Worm (Caenorhabditis elegans): ENCODE results near the gene ZK1240.5.

The ZK1240.5 gene

DNA sequence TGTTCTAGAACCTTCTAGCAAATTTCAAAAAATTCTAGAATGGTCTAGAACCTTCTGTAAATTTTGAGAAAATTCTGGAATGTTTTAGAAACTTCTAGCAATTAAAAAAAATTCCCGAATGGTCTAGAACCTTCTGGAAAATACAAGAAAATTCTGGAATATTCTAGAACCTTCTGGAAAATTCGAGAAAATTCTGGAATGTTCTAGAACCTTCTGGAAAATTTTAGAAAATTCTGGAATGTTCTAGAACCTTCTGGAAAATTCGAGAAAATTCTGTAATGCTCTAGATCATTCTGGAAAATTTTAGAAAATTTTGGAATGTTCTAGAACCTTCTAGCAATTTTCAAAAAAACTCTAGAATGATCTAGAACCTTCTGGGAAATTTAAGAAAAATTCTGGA, 12.7 kb upstream of the ZK1240.5 start:
- no peak for TF ChIP-seq nhr-28 (tag; optimal IDR thresholded peaks at IDR 0.05)
- TF ChIP-seq nhr-76 (tag; optimal IDR thresholded peaks at IDR 0.05), result no peak
- TF ChIP-seq zag-1 (tag; optimal IDR thresholded peaks at IDR 0.05), result no peak
- no peak for TF ChIP-seq mdl-1 (tag; optimal IDR thresholded peaks at IDR 0.05)
- TF ChIP-seq skn-1 (tag; optimal IDR thresholded peaks at IDR 0.05), result no peak
- no peak for TF ChIP-seq ama-1 (optimal IDR thresholded peaks at IDR 0.05)
- no peak for TF ChIP-seq snpc-4 (tag; optimal IDR thresholded peaks at IDR 0.05)
- TF ChIP-seq jun-1 (tag; optimal IDR thresholded peaks at IDR 0.05), result no peak
- no peak for TF ChIP-seq nhr-43 (tag; optimal IDR thresholded peaks at IDR 0.05; ENCODE audit: poor library complexity, severe bottlenecking)
- no peak for TF ChIP-seq elt-1 (tag; optimal IDR thresholded peaks at IDR 0.05)
- no peak for TF ChIP-seq lin-39 (tag; optimal IDR thresholded peaks at IDR 0.05)
- no peak for TF ChIP-seq nhr-67 (tag; optimal IDR thresholded peaks at IDR 0.05)
- TF ChIP-seq nfya-1 (tag; optimal IDR thresholded peaks at IDR 0.05; ENCODE audit: insufficient read depth), result no peak

DNA sequence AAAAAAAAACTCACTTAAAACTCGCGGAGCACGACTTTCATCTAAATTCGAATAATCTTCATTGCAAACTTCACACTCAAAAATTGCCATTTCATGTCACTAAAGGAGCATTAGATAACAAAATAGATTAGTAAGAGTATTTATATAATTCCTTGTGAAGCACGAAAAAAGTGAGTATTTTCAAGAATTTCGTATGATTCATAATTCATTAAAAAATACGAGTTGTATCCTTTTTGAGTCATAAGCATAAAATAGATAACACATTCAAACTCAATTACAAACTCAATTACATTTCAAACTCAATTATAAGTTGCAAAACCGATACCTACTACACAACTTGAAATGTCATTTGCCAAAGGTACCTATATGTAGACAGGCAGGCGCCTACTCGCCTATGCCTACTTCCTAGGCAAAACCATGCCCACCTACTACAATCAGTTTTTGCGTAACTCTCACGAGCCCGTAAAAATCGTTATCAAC, 11.3 kb upstream of the ZK1240.5 start, which contains the start of the genes ZK1240.8 and ZK1240.1:
TSS of gene ZK1240.8 (minus strand) at position 101 of the 480 bp plus-strand sequence.
TSS of gene ZK1240.1 (plus strand) at position 430 of the 480 bp plus-strand sequence.
- no peak for TF ChIP-seq ceh-9 (tag; optimal IDR thresholded peaks at IDR 0.05)
- TF ChIP-seq mml-1 (tag; optimal IDR thresholded peaks at IDR 0.05), result no peak

DNA sequence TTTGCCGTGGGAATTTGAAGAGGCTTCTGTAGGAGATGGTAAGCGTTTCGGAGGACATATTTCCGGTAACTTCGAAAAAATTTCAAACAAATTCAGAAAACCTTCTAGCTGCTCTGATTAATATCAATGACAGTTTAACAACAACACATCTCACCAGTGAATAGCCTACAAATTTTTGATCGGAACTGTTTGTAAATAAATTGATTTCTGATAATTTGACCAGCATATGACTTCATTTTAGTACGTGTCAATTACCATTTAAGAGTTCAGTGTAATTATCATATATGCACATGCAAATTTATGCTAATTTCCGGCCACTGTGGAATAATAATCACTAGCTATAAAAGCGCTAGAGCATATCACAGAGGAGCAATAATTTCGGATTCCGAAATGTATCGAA, 7.2 kb upstream of the ZK1240.5 start, which contains the start of gene ZK1240.11:
TSS of gene ZK1240.11 (plus strand) at position 301 of the 400 bp plus-strand sequence.
- TF ChIP-seq lsy-12 (tag; optimal IDR thresholded peaks at IDR 0.05) (no peak), egl-5 (tag; optimal IDR thresholded peaks at IDR 0.05) (no peak), ZK546.5 (tag; optimal IDR thresholded peaks at IDR 0.05) (no peak), jun-1 (tag; optimal IDR thresholded peaks at IDR 0.05) (no peak), eor-1 (tag; optimal IDR thresholded peaks at IDR 0.05) (no peak), R02D3.7 (tag; optimal IDR thresholded peaks at IDR 0.05) (no peak), pha-4 (tag; optimal IDR thresholded peaks at IDR 0.05) (no peak), elt-2 (tag; optimal IDR thresholded peaks at IDR 0.05) (no peak), snpc-4 (tag; optimal IDR thresholded peaks at IDR 0.05) (no peak), pqm-1 (tag; optimal IDR thresholded peaks at IDR 0.05) (no peak), ama-1 (optimal IDR thresholded peaks at IDR 0.05) (no peak), ceh-82 (tag; optimal IDR thresholded peaks at IDR 0.05) (no peak), hmg-11 (tag; optimal IDR thresholded peaks at IDR 0.05) (no peak), ceh-9 (tag; optimal IDR thresholded peaks at IDR 0.05) (no peak)

DNA sequence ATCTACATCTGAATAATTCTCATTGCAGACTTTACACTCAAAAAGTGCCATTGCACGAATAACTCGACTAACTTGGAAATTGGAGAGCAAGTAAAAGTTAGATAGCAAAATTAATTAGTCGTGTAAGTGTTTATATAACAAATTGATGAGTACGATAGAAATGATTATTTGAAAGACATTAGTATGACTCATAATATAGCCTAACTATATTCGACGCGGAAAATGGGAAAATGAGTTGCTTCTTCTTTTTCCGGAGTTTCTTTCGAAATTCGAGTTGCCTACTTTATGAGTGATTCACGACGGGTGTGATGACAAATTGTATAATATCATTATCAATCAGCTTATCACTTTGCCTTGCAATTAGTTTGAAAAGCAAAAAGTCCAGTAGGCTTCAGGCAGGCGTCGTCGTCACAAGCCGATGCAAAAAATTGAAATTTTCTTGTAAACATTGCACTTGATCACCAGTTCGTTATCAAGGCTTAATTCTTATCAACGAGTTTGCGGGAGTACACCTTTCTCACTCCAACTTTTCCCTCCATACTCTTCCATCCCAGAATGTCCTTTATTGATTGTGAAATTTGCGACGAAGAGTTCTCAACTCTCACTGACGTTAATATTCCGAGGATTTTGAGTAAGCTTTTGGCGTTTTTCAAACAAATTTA, 5.3 kb upstream of the ZK1240.5 start, which contains the start of the genes ZK1240.6 and ZK1240.2:
TSS of gene ZK1240.6 (minus strand) at position 51 of the 662 bp plus-strand sequence.
TSS of gene ZK1240.2 (plus strand) at position 520 of the 662 bp plus-strand sequence.
- TF ChIP-seq eor-1 (tag; optimal IDR thresholded peaks at IDR 0.05) (no peak), jun-1 (tag; optimal IDR thresholded peaks at IDR 0.05) (peak; percentile 50), nhr-23 (tag; optimal IDR thresholded peaks at IDR 0.05) (no peak), pha-4 (tag; optimal IDR thresholded peaks at IDR 0.05) (peak; percentile 24), pqm-1 (tag; optimal IDR thresholded peaks at IDR 0.05) (peak; percentile 46), fkh-2 (tag; optimal IDR thresholded peaks at IDR 0.05) (no peak), elt-2 (tag; optimal IDR thresholded peaks at IDR 0.05) (peak; percentile 93)

DNA sequence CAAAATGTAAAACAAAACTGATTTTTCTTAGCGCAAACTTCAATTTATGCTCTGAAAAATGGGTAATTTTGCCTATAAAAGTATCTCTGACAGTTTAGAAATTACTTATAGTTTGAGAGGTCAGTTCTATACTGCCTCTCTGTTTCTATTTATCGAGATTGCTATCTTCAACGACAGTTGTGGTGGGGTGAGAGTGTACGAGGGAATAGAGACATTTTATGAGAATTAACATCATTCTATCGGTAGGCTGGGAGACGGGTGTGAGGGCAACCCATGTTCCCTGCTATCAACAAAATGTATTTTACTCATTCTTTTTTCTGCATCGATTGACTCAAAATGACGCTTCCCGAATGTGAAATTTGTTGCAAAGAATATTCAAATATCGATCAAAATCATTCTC, 2.4 kb upstream of the ZK1240.5 start, which contains the start of gene ZK1240.3:
TSS of gene ZK1240.3 (plus strand) at position 238 of the 400 bp plus-strand sequence.
- no peak for TF ChIP-seq ceh-28 (tag; optimal IDR thresholded peaks at IDR 0.05)
- TF ChIP-seq lsy-12 (tag; optimal IDR thresholded peaks at IDR 0.05), result no peak
- no peak for TF ChIP-seq egl-27 (tag; optimal IDR thresholded peaks at IDR 0.05)
- no peak for TF ChIP-seq ceh-9 (tag; optimal IDR thresholded peaks at IDR 0.05)
- no peak for TF ChIP-seq tbx-2 (tag; optimal IDR thresholded peaks at IDR 0.05)
- no peak for TF ChIP-seq nhr-67 (tag; optimal IDR thresholded peaks at IDR 0.05)
- TF ChIP-seq fkh-2 (tag; optimal IDR thresholded peaks at IDR 0.05), result no peak
- TF ChIP-seq jun-1 (tag; optimal IDR thresholded peaks at IDR 0.05), result no peak
- TF ChIP-seq pqm-1 (tag; optimal IDR thresholded peaks at IDR 0.05), result peak; percentile 59
- TF ChIP-seq skn-1 (tag; optimal IDR thresholded peaks at IDR 0.05), result no peak
- TF ChIP-seq nhr-11 (tag; optimal IDR thresholded peaks at IDR 0.05), result no peak
- TF ChIP-seq zag-1 (tag; optimal IDR thresholded peaks at IDR 0.05), result no peak
- TF ChIP-seq ZK546.5 (tag; optimal IDR thresholded peaks at IDR 0.05), result no peak
- no peak for TF ChIP-seq elt-3 (tag; optimal IDR thresholded peaks at IDR 0.05)
- TF ChIP-seq elt-2 (tag; optimal IDR thresholded peaks at IDR 0.05), result peak; percentile 82
- no peak for TF ChIP-seq nfya-1 (tag; optimal IDR thresholded peaks at IDR 0.05; ENCODE audit: insufficient read depth)

All from whole organism, L3 larva.